Worm (Caenorhabditis elegans) whole organism, L3 larva: ENCODE results near the gene F46B6.6.

Experiments used
- aly-2 ChIP-seq: fragments of 150-350 bp; optimal IDR thresholded peaks from 2 replicates; lab custom pipeline; 2014; ENCODE audit warnings: missing biosample characterization, missing genetic modification characterization
- ama-1 ChIP-seq: fragments of 150-350 bp; optimal IDR thresholded peaks from 2 replicates; lab custom pipeline; 2018
- ceh-16 ChIP-seq: sonication (generic microtip); optimal IDR thresholded peaks from 2 replicates; lab custom pipeline; 2017; ENCODE audit warnings: missing biosample characterization, missing genetic modification characterization
- ceh-28 ChIP-seq: fragments of 150-350 bp; optimal IDR thresholded peaks from 2 replicates; lab custom pipeline; 2014; ENCODE audit warnings: missing biosample characterization, missing genetic modification reagents, missing genetic modification characterization
- ceh-9 ChIP-seq: sonication (generic microtip); optimal IDR thresholded peaks from 2 replicates; lab custom pipeline; 2018; ENCODE audit warnings: missing biosample characterization, missing genetic modification characterization
- egl-27 ChIP-seq: sonication (generic microtip); optimal IDR thresholded peaks from 4 replicates; lab custom pipeline; 2017; ENCODE audit warnings: missing biosample characterization, missing genetic modification reagents, missing genetic modification characterization
- egl-5 ChIP-seq: fragments of 150-350 bp; optimal IDR thresholded peaks from 2 replicates; lab custom pipeline; 2017; ENCODE audit warnings: missing biosample characterization, missing genetic modification reagents, missing genetic modification characterization, inconsistent platforms
- elt-1 ChIP-seq: fragments of 150-350 bp; optimal IDR thresholded peaks from 2 replicates; lab custom pipeline; 2014; ENCODE audit warnings: missing biosample characterization, missing genetic modification characterization
- elt-2 ChIP-seq: sonication (generic microtip); optimal IDR thresholded peaks from 2 replicates; lab custom pipeline; 2016; ENCODE audit warnings: missing genetic modification reagents, mild to moderate bottlenecking, missing genetic modification characterization, missing compliant biosample characterization
- elt-3 ChIP-seq, 3 experiments: fragments of 150-350 bp in 1 of 3; sonication (generic microtip) in 2 of 3; optimal IDR thresholded peaks; 2 replicates in 2 of 3; 4 replicates in 1 of 3; lab custom pipeline; 2014 to 2017; ENCODE audit warnings: missing biosample characterization in 3 of 3, missing genetic modification characterization in 3 of 3
- eor-1 ChIP-seq, 2 experiments: fragments of 150-350 bp; optimal IDR thresholded peaks; 2 replicates each; lab custom pipeline; 2014 to 2018; ENCODE audit warnings: missing biosample characterization in 2 of 2, missing genetic modification characterization in 2 of 2
- fkh-10 ChIP-seq: sonication (generic microtip); optimal IDR thresholded peaks from 2 replicates; lab custom pipeline; 2017; ENCODE audit warnings: missing biosample characterization, missing genetic modification reagents, missing genetic modification characterization
- fkh-2 ChIP-seq: fragments of 150-350 bp; optimal IDR thresholded peaks from 2 replicates; lab custom pipeline; 2014; ENCODE audit warnings: missing biosample characterization, missing genetic modification reagents, missing genetic modification characterization
- fos-1 ChIP-seq: fragments of 150-350 bp; optimal IDR thresholded peaks from 2 replicates; lab custom pipeline; 2014; ENCODE audit warnings: missing biosample characterization, missing genetic modification characterization
- hmg-11 ChIP-seq: sonication (generic microtip); optimal IDR thresholded peaks from 2 replicates; lab custom pipeline; 2016; ENCODE audit warnings: missing genetic modification characterization, missing compliant biosample characterization
- jun-1 ChIP-seq: fragments of 150-350 bp; optimal IDR thresholded peaks from 2 replicates; lab custom pipeline; 2014; ENCODE audit warnings: missing biosample characterization, missing genetic modification reagents, missing genetic modification characterization
- lin-15B ChIP-seq: fragments of 150-350 bp; optimal IDR thresholded peaks from 2 replicates; lab custom pipeline; 2014; ENCODE audit warnings: missing biosample characterization, missing genetic modification characterization
- lin-39 ChIP-seq: fragments of 150-350 bp; optimal IDR thresholded peaks from 2 replicates; lab custom pipeline; 2018; ENCODE audit warnings: missing biosample characterization, missing genetic modification reagents, missing genetic modification characterization
- lsy-12 ChIP-seq: sonication (generic microtip); optimal IDR thresholded peaks from 2 replicates; lab custom pipeline; 2016; ENCODE audit warnings: mild to moderate bottlenecking, missing genetic modification characterization, missing compliant biosample characterization
- mdl-1 ChIP-seq: fragments of 150-350 bp; optimal IDR thresholded peaks from 2 replicates; lab custom pipeline; 2014; ENCODE audit warnings: missing biosample characterization, missing genetic modification characterization
- mml-1 ChIP-seq: fragments of 150-350 bp; sonication (generic microtip); optimal IDR thresholded peaks from 3 replicates; lab custom pipeline; 2014; ENCODE audit warnings: missing biosample characterization, missing genetic modification characterization
- nhr-11 ChIP-seq: fragments of 150-350 bp; optimal IDR thresholded peaks from 2 replicates; lab custom pipeline; 2014; ENCODE audit warnings: missing biosample characterization, missing genetic modification characterization
- nhr-12 ChIP-seq: fragments of 150-350 bp; optimal IDR thresholded peaks from 2 replicates; lab custom pipeline; 2014; ENCODE audit warnings: missing biosample characterization, missing genetic modification characterization
- nhr-23 ChIP-seq: fragments of 150-350 bp; optimal IDR thresholded peaks from 2 replicates; lab custom pipeline; 2014; ENCODE audit warnings: missing biosample characterization, missing genetic modification reagents, missing genetic modification characterization
- nhr-28 ChIP-seq: fragments of 150-350 bp; optimal IDR thresholded peaks from 2 replicates; lab custom pipeline; 2014; ENCODE audit warnings: missing biosample characterization, missing genetic modification characterization
- nhr-43 ChIP-seq: sonication (generic microtip); optimal IDR thresholded peaks from 2 replicates; lab custom pipeline; 2016; ENCODE audit warnings: mild to moderate bottlenecking, missing genetic modification characterization, missing compliant biosample characterization; ENCODE audit not compliant: poor library complexity, severe bottlenecking
- nhr-67 ChIP-seq: fragments of 150-350 bp; optimal IDR thresholded peaks from 2 replicates; lab custom pipeline; 2014; ENCODE audit warnings: missing biosample characterization, missing genetic modification characterization
- nhr-76 ChIP-seq: fragments of 150-350 bp; sonication (generic microtip); optimal IDR thresholded peaks from 5 replicates; lab custom pipeline; 2014; ENCODE audit warnings: missing biosample characterization, missing genetic modification characterization
- nhr-77 ChIP-seq: fragments of 150-350 bp; optimal IDR thresholded peaks from 2 replicates; lab custom pipeline; 2014; ENCODE audit warnings: missing biosample characterization, missing genetic modification characterization
- pha-4 ChIP-seq: fragments of 150-350 bp; optimal IDR thresholded peaks from 2 replicates; lab custom pipeline; 2014; ENCODE audit warnings: missing biosample characterization, missing genetic modification reagents, missing genetic modification characterization
- pqm-1 ChIP-seq: fragments of 150-350 bp; optimal IDR thresholded peaks from 2 replicates; lab custom pipeline; 2017; ENCODE audit warnings: missing biosample characterization, missing genetic modification characterization, inconsistent platforms
- sea-2 ChIP-seq: fragments of 150-350 bp; sonication (generic microtip); optimal IDR thresholded peaks from 4 replicates; lab custom pipeline; 2014; ENCODE audit warnings: missing biosample characterization, missing genetic modification reagents, missing genetic modification characterization
- skn-1 ChIP-seq: fragments of 150-350 bp; optimal IDR thresholded peaks from 2 replicates; lab custom pipeline; 2014; ENCODE audit warnings: missing biosample characterization, missing genetic modification characterization
- snpc-4 ChIP-seq: fragments of 150-350 bp; optimal IDR thresholded peaks from 2 replicates; lab custom pipeline; 2014; ENCODE audit warnings: missing biosample characterization, missing genetic modification characterization
- unc-39 ChIP-seq: sonication (generic microtip); optimal IDR thresholded peaks from 4 replicates; lab custom pipeline; 2017; ENCODE audit warnings: missing biosample characterization, missing genetic modification characterization
- unc-62 ChIP-seq: fragments of 150-350 bp; sonication (generic microtip); optimal IDR thresholded peaks from 4 replicates; lab custom pipeline; 2014; ENCODE audit warnings: missing biosample characterization, missing genetic modification reagents, missing genetic modification characterization
- ztf-11 ChIP-seq: fragments of 150-350 bp; optimal IDR thresholded peaks from 2 replicates; lab custom pipeline; 2014; ENCODE audit warnings: missing biosample characterization, missing genetic modification characterization
- ztf-4 ChIP-seq: fragments of 150-350 bp; optimal IDR thresholded peaks from 2 replicates; lab custom pipeline; 2014; ENCODE audit warnings: missing biosample characterization, missing genetic modification characterization

The F46B6.6 gene

ce11 chrV:9786721-9787131 is at the start of gene F46B6.6:
Gene F46B6.6 (minus strand): TSS chrV:9786868.
- TF ChIP-seq elt-2 (peak; percentile 21), fos-1 (tag; lab: Kevin White, UChicago) (no peak), ama-1 (lab: Kevin White, UChicago) (peak; percentile 80), mml-1 (tag; lab: Kevin White, UChicago) (no peak), nhr-43 (peak; percentile 49)

ce11 chrV:9835945-9836344 is 49.3 kb upstream of the F46B6.6 start, which contains the start of gene sru-38:
Gene sru-38 (minus strand): TSS chrV:9836045.
- TF ChIP-seq nhr-23 (tag; lab: Kevin White, UChicago), result no peak
- TF ChIP-seq hmg-11 (tag; lab: Kevin White, UChicago), result no peak
- TF ChIP-seq unc-62 (GFP tag; lab: Kevin White, UChicago), result no peak
- TF ChIP-seq ceh-16 (tag; lab: Kevin White, UChicago), result no peak
- TF ChIP-seq skn-1 (tag; lab: Kevin White, UChicago), result no peak
- no peak for TF ChIP-seq elt-3 (tag; optimal IDR thresholded peaks at IDR 0.05; lab: Kevin White, UChicago)

- TF ChIP-seq lin-15B (tag; lab: Kevin White, UChicago) (no peak), ceh-16 (tag; lab: Kevin White, UChicago) (no peak), ama-1 (lab: Kevin White, UChicago) (no peak), lin-39 (no peak), unc-39 (no peak), aly-2 (tag; lab: Kevin White, UChicago) (no peak), nhr-11 (tag; lab: Kevin White, UChicago) (no peak), hmg-11 (tag; lab: Kevin White, UChicago) (no peak), pha-4 (tag; lab: Kevin White, UChicago) (no peak), nhr-12 (tag; lab: Kevin White, UChicago) (no peak), elt-1 (tag; lab: Kevin White, UChicago) (no peak), mdl-1 (tag; lab: Kevin White, UChicago) (no peak), nhr-23 (tag; lab: Kevin White, UChicago) (no peak), lsy-12 (tag; lab: Kevin White, UChicago) (no peak), nhr-77 (tag; lab: Kevin White, UChicago) (no peak), nhr-76 (no peak), eor-1 (tag; optimal IDR thresholded peaks at IDR 0.05; lab: Kevin White, UChicago) (no peak), egl-27 (tag; lab: Kevin White, UChicago) (no peak), ceh-28 (tag; lab: Kevin White, UChicago) (no peak), fkh-2 (tag; lab: Kevin White, UChicago) (no peak)
These were observed 47.2 kb upstream of the F46B6.6 start, which contains the start of gene sru-40 for ce11 chrV:9833900-9834299. Gene sru-40 (minus strand): TSS chrV:9834000.

DNA sequence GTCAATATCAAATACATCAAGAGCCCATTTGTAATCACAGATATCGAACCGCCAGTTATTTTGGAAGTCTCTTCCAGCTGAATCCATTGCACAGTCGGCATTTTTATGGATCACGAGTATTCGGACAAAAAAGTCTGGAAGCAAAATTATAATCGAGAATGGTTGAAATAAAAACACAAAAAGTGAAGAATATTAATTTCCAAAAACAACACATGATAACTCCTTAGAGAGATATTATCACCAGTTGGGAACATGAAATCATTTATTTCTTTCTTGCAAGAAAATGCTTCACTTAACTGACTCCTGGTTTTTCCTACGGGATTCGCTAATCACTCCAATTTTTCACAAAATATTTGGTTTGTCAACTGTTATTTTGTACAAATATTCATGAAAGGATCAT is 37.5 kb upstream of the F46B6.6 start, which contains the start of gene str-2:
TSS of gene str-2 (minus strand) at position 101 of the 400 bp plus-strand sequence.
- TF ChIP-seq ztf-4 (tag; lab: Kevin White, UChicago), result no peak
- no peak for TF ChIP-seq nhr-11 (tag; lab: Kevin White, UChicago)
- TF ChIP-seq nhr-28 (tag; lab: Kevin White, UChicago), result no peak
- no peak for TF ChIP-seq ceh-9 (tag; lab: Kevin White, UChicago)
- TF ChIP-seq snpc-4 (tag; lab: Kevin White, UChicago), result no peak
- TF ChIP-seq aly-2 (tag; lab: Kevin White, UChicago), result no peak
- TF ChIP-seq pqm-1 (tag; lab: Kevin White, UChicago), result no peak
- TF ChIP-seq nhr-12 (tag; lab: Kevin White, UChicago), result no peak
- TF ChIP-seq, all 47 proteins: peak for 0

- no peak for TF ChIP-seq hmg-11 (tag; lab: Kevin White, UChicago)
- TF ChIP-seq nhr-77 (tag; lab: Kevin White, UChicago), result no peak
- no peak for TF ChIP-seq nhr-76
- TF ChIP-seq ztf-11, result no peak
These were observed 35.1 kb upstream of the F46B6.6 start, which contains the start of gene str-193 for ce11 chrV:9821724-9822123. Gene str-193 (minus strand): TSS chrV:9821824.

DNA sequence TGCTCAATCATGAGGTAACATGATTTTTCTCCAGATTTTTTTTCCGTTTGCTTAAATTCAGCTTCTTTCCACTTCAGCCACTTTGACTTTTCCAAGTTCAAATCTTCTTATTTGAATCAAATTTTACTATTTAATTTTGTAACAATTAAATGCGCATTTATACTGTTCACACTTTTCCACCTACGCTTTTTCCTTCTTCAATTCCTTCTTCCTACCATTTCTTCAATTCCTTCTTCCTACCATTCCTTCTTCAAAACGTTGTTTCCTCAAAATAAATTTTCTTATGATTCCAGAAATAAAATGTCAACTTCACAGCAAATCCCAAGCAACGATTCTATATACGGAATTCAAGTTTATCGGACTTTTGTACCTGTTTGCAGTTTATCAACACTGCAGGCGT is 29.7 kb upstream of the F46B6.6 start, which contains the start of gene sru-31:
TSS of gene sru-31 (plus strand) at position 301 of the 400 bp plus-strand sequence.
- TF ChIP-seq fkh-10, result no peak
- no peak for TF ChIP-seq jun-1 (tag; lab: Kevin White, UChicago)
- TF ChIP-seq egl-5 (tag; lab: Kevin White, UChicago), result no peak
- no peak for TF ChIP-seq sea-2 (GFP tag; lab: Kevin White, UChicago)
- TF ChIP-seq lin-15B (tag; lab: Kevin White, UChicago), result no peak
- no peak for TF ChIP-seq ama-1 (lab: Kevin White, UChicago)
- no peak for TF ChIP-seq ceh-28 (tag; lab: Kevin White, UChicago)
- no peak for TF ChIP-seq elt-3 (tag; optimal IDR thresholded peaks at IDR 0.05; lab: Kevin White, UChicago)
- TF ChIP-seq elt-2, result no peak
- no peak for TF ChIP-seq hmg-11 (tag; lab: Kevin White, UChicago)
- no peak for TF ChIP-seq mdl-1 (tag; lab: Kevin White, UChicago)
- TF ChIP-seq pqm-1 (tag; lab: Kevin White, UChicago), result no peak
- TF ChIP-seq mml-1 (tag; lab: Kevin White, UChicago), result no peak
- no peak for TF ChIP-seq elt-1 (tag; lab: Kevin White, UChicago)
- no peak for TF ChIP-seq snpc-4 (tag; lab: Kevin White, UChicago)
- no peak for TF ChIP-seq ztf-11
- TF ChIP-seq ceh-9 (tag; lab: Kevin White, UChicago), result no peak
- no peak for TF ChIP-seq pha-4 (tag; lab: Kevin White, UChicago)
- no peak for TF ChIP-seq nhr-67 (tag; lab: Kevin White, UChicago)
